Worm (Caenorhabditis elegans) whole organism, young adult: ENCODE results near the gene C43G2.3.
"Not testable (repeated sequence)": the region's sequence is repeated elsewhere in the genome, so short reads cannot be mapped to it uniquely, and the experiment has no call there.

Experiments
- F57A8.1 ChIP-seq: fragments of 200-800 bp; sonication (Bioruptor generic); optimal IDR thresholded peaks from 2 replicates; lab custom pipeline; 2018; ENCODE audit warnings: mild to moderate bottlenecking, missing genetic modification characterization, moderate library complexity, missing compliant biosample characterization
- Y53F4B.3 ChIP-seq: fragments of 200-800 bp; sonication (Bioruptor generic); IDR thresholded peaks from 2 replicates; pipeline ENCODE4 v1.3.6; 2022; ENCODE audit warnings: missing genetic modification reagents, missing genetic modification characterization, missing compliant biosample characterization
- attf-5 ChIP-seq: fragments of 200-800 bp; sonication (Bioruptor generic); optimal IDR thresholded peaks from 2 replicates; lab custom pipeline; 2018; ENCODE audit warnings: mild to moderate bottlenecking, missing genetic modification characterization, missing compliant biosample characterization
- attf-6 ChIP-seq: fragments of 200-800 bp; sonication (Bioruptor generic); IDR thresholded peaks from 2 replicates; pipeline ENCODE4 v1.3.6; 2022; ENCODE audit warnings: missing genetic modification reagents, missing genetic modification characterization, missing compliant biosample characterization
- ceh-58 ChIP-seq: fragments of 200-800 bp; sonication (Bioruptor generic); IDR thresholded peaks from 2 replicates; pipeline ENCODE4 v1.3.6; 2022; ENCODE audit warnings: missing genetic modification characterization, missing compliant biosample characterization
- nfya-1 ChIP-seq: sonication (generic microtip); optimal IDR thresholded peaks from 2 replicates; lab custom pipeline; 2017; ENCODE audit warnings: antibody characterized with exemption, missing compliant biosample characterization, missing genetic modification characterization, borderline replicate concordance; ENCODE audit not compliant: insufficient read depth
- nfyb-1 ChIP-seq: fragments of 200-800 bp; sonication (Bioruptor generic); IDR thresholded peaks from 2 replicates; pipeline ENCODE4 v1.3.6; 2022; ENCODE audit warnings: missing genetic modification reagents, missing genetic modification characterization, missing compliant biosample characterization
- sea-2 ChIP-seq: fragments of 200-800 bp; sonication (Bioruptor generic); IDR thresholded peaks from 2 replicates; pipeline ENCODE4 v1.3.6; 2022; ENCODE audit warnings: missing genetic modification characterization, missing compliant biosample characterization
- snpc-3.4 ChIP-seq: sonication (generic microtip); optimal IDR thresholded peaks from 2 replicates; lab custom pipeline; 2017; ENCODE audit warnings: missing genetic modification characterization, mild to moderate bottlenecking, missing compliant biosample characterization, antibody characterized with exemption, moderate library complexity, missing genotype, missing genetic modification reagents
- snpc-4 ChIP-seq, 5 experiments: fragments of 150-350 bp in 1 of 5; sonication (generic microtip) in 4 of 5; optimal IDR thresholded peaks; 2 replicates each; lab custom pipeline; 2014 to 2018; ENCODE audit warnings: missing genetic modification characterization in 5 of 5, missing biosample characterization in 3 of 5, antibody characterized with exemption in 2 of 5, mild to moderate bottlenecking in 2 of 5, missing compliant biosample characterization in 2 of 5, missing genotype in 2 of 5, moderate library complexity in 2 of 5, missing genetic modification reagents in 1 of 5
- ztf-25 ChIP-seq: fragments of 200-800 bp; sonication (Bioruptor generic); IDR thresholded peaks from 2 replicates; pipeline ENCODE4 v1.3.6; 2022; ENCODE audit warnings: missing genetic modification reagents, missing genetic modification characterization, missing compliant biosample characterization

DNA sequence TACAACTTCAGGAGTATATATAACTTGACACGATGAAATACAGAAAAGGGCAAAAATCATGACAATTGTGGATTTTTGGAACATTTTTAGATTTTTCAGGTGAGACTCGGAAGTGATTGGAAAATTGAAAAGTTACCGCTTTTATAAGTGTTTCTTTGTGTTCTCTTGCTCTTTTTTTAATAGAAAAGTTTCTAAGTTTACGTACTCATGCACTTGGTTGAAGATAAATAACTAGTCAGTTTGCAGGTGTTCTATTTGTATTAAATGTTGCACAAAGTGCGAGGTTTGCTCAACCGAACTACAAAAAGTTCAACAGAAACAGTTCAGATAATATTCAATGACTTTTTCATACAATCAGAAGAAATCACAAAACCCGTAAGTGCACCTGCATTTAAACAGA lies 16.9 kb downstream of the C43G2.3 start, which contains the start of gene nspb-3:
- TF ChIP-seq snpc-3.4; snpc-4 (GFP tag; optimal IDR thresholded peaks at IDR 0.05; lab: Kevin White, UChicago); snpc-4 (tag; optimal IDR thresholded peaks at IDR 0.05; lab: Kevin White, UChicago); nfya-1 (tag; lab: Kevin White, UChicago); nfyb-1; sea-2 (GFP tag; lab: Robert Waterston, UW); ceh-58 (GFP tag; lab: Robert Waterston, UW); Y53F4B.3; attf-6 (GFP tag; lab: Robert Waterston, UW); F57A8.1 (GFP tag; lab: Kevin White, UChicago); ztf-25 (GFP tag; lab: Robert Waterston, UW); attf-5 (GFP tag; lab: Kevin White, UChicago): not testable (repeated sequence)
